Worm (Caenorhabditis elegans) whole organism, early embryonic: ENCODE results near the gene sun-1.

Experiments
- B0310.2 ChIP-seq: sonication (generic microtip); optimal IDR thresholded peaks from 2 replicates; lab custom pipeline; 2016; ENCODE audit warnings: mild to moderate bottlenecking, missing genetic modification characterization, missing compliant biosample characterization
- ama-1 ChIP-seq: fragments of 150-350 bp; optimal IDR thresholded peaks from 2 replicates; lab custom pipeline; 2014
- ceh-36 ChIP-seq: sonication (generic microtip); optimal IDR thresholded peaks from 2 replicates; lab custom pipeline; 2016; ENCODE audit warnings: missing genetic modification characterization, inconsistent platforms, missing compliant biosample characterization
- tbx-11 ChIP-seq: fragments of 200-800 bp; sonication (Bioruptor generic); IDR thresholded peaks from 2 replicates; pipeline ENCODE4 v1.3.6; 2022; ENCODE audit warnings: missing genetic modification characterization, missing compliant biosample characterization

DNA sequence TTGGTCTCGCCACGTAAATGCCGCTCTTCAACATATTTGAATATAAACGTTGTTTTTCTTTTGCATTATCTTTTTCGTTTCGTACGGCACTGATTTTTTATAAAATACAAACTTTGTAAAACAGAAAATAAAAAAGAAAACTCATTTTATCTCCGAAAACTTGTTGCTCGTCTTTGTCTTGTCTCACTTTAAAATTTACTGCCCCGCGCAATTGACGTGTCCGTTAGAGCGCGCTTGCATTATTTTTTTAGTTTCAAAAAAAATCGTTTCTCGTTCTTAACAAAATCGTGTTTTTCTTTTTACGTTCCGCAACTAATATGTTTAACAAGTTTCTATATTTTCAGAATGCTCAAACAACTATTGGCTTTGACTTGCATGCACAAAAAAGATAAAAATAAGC lies 40.8 kb downstream of the sun-1 start, which contains the start of gene noca-1:
- no peak for TF ChIP-seq tbx-11 (GFP tag; lab: Robert Waterston, UW)
- no peak for TF ChIP-seq ama-1 (lab: Kevin White, UChicago)
- no peak for TF ChIP-seq ceh-36 (tag; lab: Kevin White, UChicago)
- TF ChIP-seq B0310.2 (tag; lab: Kevin White, UChicago), result no peak
